Fruit fly (Drosophila melanogaster): ENCODE data around the gene EMC2A.

- no peak for TF ChIP-seq Kr (GFP tag; optimal IDR thresholded peaks at IDR 0.05)
- no peak for TF ChIP-seq nerfin-1 (tag; optimal IDR thresholded peaks at IDR 0.05)
- TF ChIP-seq Sry-β (GFP tag; optimal IDR thresholded peaks at IDR 0.05), result no peak
- TF ChIP-seq CTCF (GFP tag; optimal IDR thresholded peaks at IDR 0.05), result no peak
- TF ChIP-seq Doc3 (GFP tag; IDR thresholded peaks at IDR 0.05; ENCODE audit: partially characterized antibody), result no peak
- TF ChIP-seq Dll (GFP tag; IDR thresholded peaks at IDR 0.05; ENCODE audit: partially characterized antibody), result no peak
- no peak for TF ChIP-seq CG9797 (GFP tag; optimal IDR thresholded peaks at IDR 0.05)
- TF ChIP-seq CG14050 (GFP tag; IDR thresholded peaks at IDR 0.05), result no peak
- TF ChIP-seq Chrac-16 (GFP tag; optimal IDR thresholded peaks at IDR 0.05), result no peak
- no peak for TF ChIP-seq CG4404 (GFP tag; IDR thresholded peaks at IDR 0.05)
These were observed 44.5 kb downstream of the EMC2A start for dm6 chr3R:16951374-16951773.
